Fruit fly (Drosophila melanogaster) whole organism, embryonic: ENCODE measurements around the gene RpL10Ab.

Experiments
- Ada2b ChIP-seq: fragments of 200-800 bp; sonication (Bioruptor generic); IDR thresholded peaks from 2 replicates; pipeline ENCODE4 v1.3.6; 2022; ENCODE audit warnings: missing biosample characterization, missing genetic modification characterization
- Atf-2 ChIP-seq: fragments of 200-800 bp; sonication (Bioruptor generic); optimal IDR thresholded peaks from 2 replicates; lab custom pipeline; 2016; ENCODE audit warnings: missing biosample characterization, missing genetic modification characterization
- Blimp-1 ChIP-seq: fragments of 200-800 bp; sonication (Bioruptor generic); optimal IDR thresholded peaks from 3 replicates; lab custom pipeline; 2018; ENCODE audit warnings: missing biosample characterization, missing genetic modification characterization, mild to moderate bottlenecking, moderate library complexity, missing genetic modification reagents
- CG11398 ChIP-seq: fragments of 200-800 bp; sonication (Bioruptor generic); optimal IDR thresholded peaks from 2 replicates; lab custom pipeline; 2016; ENCODE audit warnings: missing biosample characterization, missing genetic modification characterization
- CG11456 ChIP-seq: fragments of 200-800 bp; sonication (Bioruptor generic); IDR thresholded peaks from 3 replicates; pipeline ENCODE4 v1.3.6; 2022; ENCODE audit warnings: missing biosample characterization, missing genetic modification characterization
- CG12659 ChIP-seq: fragments of 200-800 bp; sonication (Bioruptor generic); optimal IDR thresholded peaks from 3 replicates; lab custom pipeline; 2017; ENCODE audit warnings: mild to moderate bottlenecking, missing biosample characterization, missing genetic modification reagents, missing genetic modification characterization
- CG12744 ChIP-seq: fragments of 200-800 bp; sonication (Bioruptor generic); optimal IDR thresholded peaks from 2 replicates; lab custom pipeline; 2016; ENCODE audit warnings: missing biosample characterization, missing genetic modification characterization
- CG13424 ChIP-seq: fragments of 200-800 bp; sonication (Bioruptor generic); optimal IDR thresholded peaks from 2 replicates; lab custom pipeline; 2019; ENCODE audit warnings: missing biosample characterization, mild to moderate bottlenecking, missing genetic modification characterization, moderate library complexity
- CG15514 ChIP-seq: fragments of 200-800 bp; sonication (Bioruptor generic); optimal IDR thresholded peaks from 3 replicates; lab custom pipeline; 2017; ENCODE audit warnings: missing biosample characterization, missing genetic modification characterization, mild to moderate bottlenecking, moderate library complexity, missing genetic modification reagents
- CG17361 ChIP-seq: fragments of 200-800 bp; sonication (Bioruptor generic); IDR thresholded peaks from 3 replicates; pipeline ENCODE4 v1.3.6; 2022; ENCODE audit warnings: missing biosample characterization, missing genetic modification characterization
- CG18619 ChIP-seq: fragments of 200-800 bp; sonication (Bioruptor generic); optimal IDR thresholded peaks from 3 replicates; lab custom pipeline; 2017; ENCODE audit warnings: missing biosample characterization, mild to moderate bottlenecking, missing genetic modification characterization
- CG2199 ChIP-seq: fragments of 200-800 bp; sonication (Bioruptor generic); IDR thresholded peaks from 3 replicates; pipeline ENCODE4 v1.3.6; 2022; ENCODE audit warnings: missing biosample characterization, missing genetic modification characterization
- CG2678 ChIP-seq: fragments of 200-800 bp; sonication (Bioruptor generic); optimal IDR thresholded peaks from 3 replicates; lab custom pipeline; 2019; ENCODE audit warnings: missing biosample characterization, mild to moderate bottlenecking, missing genetic modification characterization, moderate library complexity
- CG34224 ChIP-seq: fragments of 200-800 bp; sonication (Bioruptor generic); IDR thresholded peaks from 3 replicates; pipeline ENCODE4 v1.3.6; 2022; ENCODE audit warnings: missing biosample characterization, missing genetic modification characterization; ENCODE audit not compliant: partially characterized antibody
- CG4707 ChIP-seq: fragments of 200-800 bp; sonication (Bioruptor generic); optimal IDR thresholded peaks from 2 replicates; lab custom pipeline; 2018; ENCODE audit warnings: missing biosample characterization, mild to moderate bottlenecking, missing genetic modification characterization, moderate library complexity
- CG5245 ChIP-seq: fragments of 200-800 bp; sonication (Bioruptor generic); optimal IDR thresholded peaks from 3 replicates; lab custom pipeline; 2016; ENCODE audit warnings: missing biosample characterization, missing genetic modification characterization
- CG6175 ChIP-seq: fragments of 200-800 bp; sonication (Bioruptor generic); IDR thresholded peaks from 3 replicates; pipeline ENCODE4 v1.3.6; 2022; ENCODE audit warnings: missing biosample characterization, missing genetic modification characterization
- CG6272 ChIP-seq: fragments of 200-800 bp; sonication (Bioruptor generic); IDR thresholded peaks from 2 replicates; pipeline ENCODE4 v1.3.6; 2022; ENCODE audit warnings: missing biosample characterization, missing genetic modification characterization
- CG6791 ChIP-seq: fragments of 200-800 bp; sonication (Bioruptor generic); IDR thresholded peaks from 3 replicates; pipeline ENCODE4 v1.3.6; 2022; ENCODE audit warnings: missing biosample characterization, missing genetic modification characterization; ENCODE audit not compliant: partially characterized antibody
- CG8765 ChIP-seq: fragments of 200-800 bp; sonication (Bioruptor generic); IDR thresholded peaks from 2 replicates; pipeline ENCODE4 v1.3.6; 2022; ENCODE audit warnings: missing biosample characterization, missing genetic modification characterization
- CG8924 ChIP-seq: fragments of 200-800 bp; optimal IDR thresholded peaks from 3 replicates; lab custom pipeline; 2019; ENCODE audit warnings: missing biosample characterization, mild to moderate bottlenecking, missing genetic modification characterization, moderate library complexity
- CoRest ChIP-seq: fragments of 200-800 bp; sonication (Bioruptor generic); optimal IDR thresholded peaks from 3 replicates; lab custom pipeline; 2018; ENCODE audit warnings: missing biosample characterization, mild to moderate bottlenecking, missing genetic modification characterization, moderate library complexity
- Dek ChIP-seq: fragments of 200-800 bp; sonication (Bioruptor generic); optimal IDR thresholded peaks from 3 replicates; lab custom pipeline; 2019; ENCODE audit warnings: missing biosample characterization, mild to moderate bottlenecking, missing genetic modification characterization, moderate library complexity
- ERR ChIP-seq: fragments of 200-800 bp; sonication (Bioruptor generic); optimal IDR thresholded peaks from 2 replicates; lab custom pipeline; 2016; ENCODE audit warnings: missing biosample characterization, missing genetic modification characterization
- Fer1 ChIP-seq: fragments of 200-800 bp; sonication (Bioruptor generic); optimal IDR thresholded peaks from 2 replicates; lab custom pipeline; 2017; ENCODE audit warnings: missing biosample characterization, mild to moderate bottlenecking, missing genetic modification characterization
- H15 ChIP-seq: fragments of 200-800 bp; sonication (Bioruptor generic); IDR thresholded peaks from 3 replicates; pipeline ENCODE4 v1.3.6; 2022; ENCODE audit warnings: missing biosample characterization, missing genetic modification characterization
- HLH3B ChIP-seq: fragments of 200-800 bp; sonication (Bioruptor generic); IDR thresholded peaks from 2 replicates; pipeline ENCODE4 v1.3.6; 2022; ENCODE audit warnings: missing biosample characterization, missing genetic modification characterization
- HLH4C ChIP-seq: fragments of 200-800 bp; sonication (Bioruptor generic); IDR thresholded peaks from 3 replicates; pipeline ENCODE4 v1.3.6; 2022; ENCODE audit warnings: missing biosample characterization, missing genetic modification characterization; ENCODE audit not compliant: partially characterized antibody
- Hand ChIP-seq: fragments of 200-800 bp; sonication (Bioruptor generic); optimal IDR thresholded peaks from 2 replicates; lab custom pipeline; 2017; ENCODE audit warnings: mild to moderate bottlenecking, missing biosample characterization, missing genetic modification reagents, missing genetic modification characterization
- Hey ChIP-seq: fragments of 200-800 bp; sonication (Bioruptor generic); optimal IDR thresholded peaks from 3 replicates; lab custom pipeline; 2018; ENCODE audit warnings: missing biosample characterization, mild to moderate bottlenecking, missing genetic modification characterization
- Hr51 ChIP-seq, 2 experiments: fragments of 200-800 bp; sonication (Bioruptor generic); optimal IDR thresholded peaks; 2 replicates in 1 of 2; 3 replicates in 1 of 2; lab custom pipeline; 2016 to 2018; ENCODE audit warnings: missing biosample characterization in 2 of 2, missing genetic modification characterization in 2 of 2, mild to moderate bottlenecking in 1 of 2, moderate library complexity in 1 of 2
- Med ChIP-seq: fragments of 200-800 bp; sonication (Bioruptor generic); peaks from one replicate; lab custom pipeline; 2016; ENCODE audit warnings: missing biosample characterization, missing genetic modification characterization, mild to moderate bottlenecking, inconsistent platforms, moderate library complexity
- Optix ChIP-seq: fragments of 200-800 bp; sonication (Bioruptor generic); IDR thresholded peaks from 3 replicates; pipeline ENCODE4 v1.3.6; 2022; ENCODE audit warnings: missing biosample characterization, missing genetic modification characterization
- TFAM ChIP-seq: fragments of 200-800 bp; sonication (Bioruptor generic); optimal IDR thresholded peaks from 2 replicates; lab custom pipeline; 2017; ENCODE audit warnings: missing biosample characterization, missing genetic modification characterization, inconsistent platforms
- abd-A ChIP-seq: fragments of 200-800 bp; sonication (Bioruptor generic); optimal IDR thresholded peaks from 3 replicates; lab custom pipeline; 2019; ENCODE audit warnings: missing biosample characterization, mild to moderate bottlenecking, missing genetic modification characterization, moderate library complexity
- ap ChIP-seq: fragments of 200-800 bp; sonication (Bioruptor generic); IDR thresholded peaks from 2 replicates; pipeline ENCODE4 v1.3.6; 2022; ENCODE audit warnings: missing biosample characterization, missing genetic modification characterization
- ci ChIP-seq: fragments of 200-800 bp; sonication (Bioruptor generic); IDR thresholded peaks from 3 replicates; pipeline ENCODE4 v1.3.6; 2022; ENCODE audit warnings: missing biosample characterization, missing genetic modification characterization
- dmrt99B ChIP-seq: fragments of 200-800 bp; sonication (Bioruptor generic); optimal IDR thresholded peaks from 2 replicates; lab custom pipeline; 2018; ENCODE audit warnings: missing biosample characterization, mild to moderate bottlenecking, missing genetic modification characterization, moderate library complexity
- grn ChIP-seq: fragments of 200-800 bp; sonication (Bioruptor generic); optimal IDR thresholded peaks from 3 replicates; lab custom pipeline; 2017; ENCODE audit warnings: missing biosample characterization, missing genetic modification characterization
- hb ChIP-seq: fragments of 200-800 bp; sonication (Bioruptor generic); IDR thresholded peaks from 3 replicates; pipeline ENCODE4 v1.3.6; 2022; ENCODE audit warnings: missing biosample characterization, missing genetic modification characterization; ENCODE audit not compliant: partially characterized antibody
- klu ChIP-seq: fragments of 200-800 bp; sonication (Bioruptor generic); IDR thresholded peaks from 2 replicates; pipeline ENCODE4 v1.3.6; 2022; ENCODE audit warnings: missing biosample characterization, missing genetic modification characterization
- kni ChIP-seq: fragments of 200-800 bp; sonication (Bioruptor generic); optimal IDR thresholded peaks from 3 replicates; lab custom pipeline; 2017; ENCODE audit warnings: mild to moderate bottlenecking, missing biosample characterization, missing genetic modification reagents, missing genetic modification characterization
- lab ChIP-seq: fragments of 200-800 bp; sonication (Bioruptor generic); optimal IDR thresholded peaks from 3 replicates; lab custom pipeline; 2017; ENCODE audit warnings: missing biosample characterization, missing genetic modification characterization, mild to moderate bottlenecking, moderate library complexity, missing genetic modification reagents
- lmd ChIP-seq: fragments of 200-800 bp; sonication (Bioruptor generic); IDR thresholded peaks from 2 replicates; pipeline ENCODE4 v1.3.6; 2022; ENCODE audit warnings: missing biosample characterization, missing genetic modification characterization
- nau ChIP-seq: fragments of 200-800 bp; sonication (Bioruptor generic); optimal IDR thresholded peaks from 3 replicates; lab custom pipeline; 2017; ENCODE audit warnings: missing biosample characterization, mild to moderate bottlenecking, missing genetic modification characterization, missing genetic modification reagents
- prd ChIP-seq, 3 experiments: fragments of >200 bp in 2 of 3; fragments of 200-800 bp in 1 of 3; sonication (Bioruptor generic) in 1 of 3; optimal IDR thresholded peaks in 2 of 3; IDR thresholded peaks in 1 of 3; 2 replicates in 2 of 3; 3 replicates in 1 of 3; pipeline versions ENCODE4 v1.3.6 to Lab custom; 2017 to 2022; ENCODE audit warnings: missing biosample characterization in 1 of 3, missing genetic modification characterization in 1 of 3
- pum ChIP-seq: fragments of 200-800 bp; sonication (Bioruptor generic); optimal IDR thresholded peaks from 2 replicates; lab custom pipeline; 2016; ENCODE audit warnings: missing biosample characterization, missing genetic modification characterization
- repo ChIP-seq: fragments of 200-800 bp; sonication (Bioruptor generic); optimal IDR thresholded peaks from 2 replicates; lab custom pipeline; 2016; ENCODE audit warnings: missing biosample characterization, missing genetic modification characterization
- salm ChIP-seq: fragments of 200-800 bp; sonication (Bioruptor generic); optimal IDR thresholded peaks from 2 replicates; lab custom pipeline; 2018; ENCODE audit warnings: missing biosample characterization, mild to moderate bottlenecking, missing genetic modification characterization
- slp2 ChIP-seq: fragments of 200-800 bp; sonication (Bioruptor generic); optimal IDR thresholded peaks from 2 replicates; lab custom pipeline; 2016; ENCODE audit warnings: missing biosample characterization, missing genetic modification characterization

Gene RpL10Ab

dm6 chr3L:11863587-11863986 lies 40.9 kb downstream of the RpL10Ab start (continued):
- TF ChIP-seq Hand (peak; percentile 17), lmd (0 out of 2 replicates have a peak, but pooled peaks have one; percentile 11), CG6175 (GFP tag; lab: Robert Waterston, UW) (no peak), CG2678 (tag; lab: Kevin White, UChicago) (peak; percentile 62), HLH4C (GFP tag; lab: Robert Waterston, UW) (no peak), CG11398 (GFP tag; lab: Kevin White, UChicago) (no peak), Atf-2 (GFP tag; lab: Kevin White, UChicago) (no peak), salm (tag; lab: Kevin White, UChicago) (no peak), prd (optimal IDR thresholded peaks at IDR 0.05; lab: Kevin White, UChicago) (no peak), prd (GFP tag; IDR thresholded peaks at IDR 0.05; lab: Robert Waterston, UW) (no peak), CG5245 (GFP tag; lab: Kevin White, UChicago) (no peak), HLH3B (no peak), pum (GFP tag; lab: Kevin White, UChicago) (no peak), Hr51 (GFP tag; optimal IDR thresholded peaks at IDR 0.05; lab: Kevin White, UChicago) (peak in 1 of 2 experiments; percentile 47), dmrt99B (peak; percentile 47), repo (GFP tag; lab: Kevin White, UChicago) (no peak), slp2 (GFP tag; lab: Kevin White, UChicago) (no peak), CG8924 (tag; lab: Kevin White, UChicago) (peak; percentile 39), CG15514 (GFP tag; lab: Kevin White, UChicago) (no peak), Blimp-1 (GFP tag; lab: Kevin White, UChicago) (peak; percentile 13), Optix (GFP tag; lab: Robert Waterston, UW) (no peak), hb (no peak), Fer1 (GFP tag; lab: Kevin White, UChicago) (peak; percentile 61), kni (no peak), Hey (tag; lab: Kevin White, UChicago) (no peak), CG17361 (GFP tag; lab: Robert Waterston, UW) (peak; percentile 52; the same call in 1 of the 3 replicates), CG12659 (GFP tag; lab: Kevin White, UChicago) (peak; percentile 13), TFAM (no peak), CG8765 (GFP tag; lab: Robert Waterston, UW) (no peak), CG11456 (GFP tag; lab: Robert Waterston, UW) (no peak), CG13424 (tag; lab: Kevin White, UChicago) (peak; percentile 50), lab (GFP tag; lab: Kevin White, UChicago) (peak; percentile 53), CG34224 (no peak), grn (GFP tag; lab: Kevin White, UChicago) (no peak), CoRest (tag; lab: Kevin White, UChicago) (peak; percentile 19), CG4707 (GFP tag; lab: Kevin White, UChicago) (no peak), CG2199 (GFP tag; lab: Robert Waterston, UW) (no peak), ap (GFP tag; lab: Robert Waterston, UW) (no peak), CG6272 (GFP tag; lab: Robert Waterston, UW) (no peak), Dek (tag; lab: Kevin White, UChicago) (peak; percentile 2), H15 (no peak), Ada2b (GFP tag; lab: Robert Waterston, UW) (no peak), CG6791 (GFP tag; lab: Robert Waterston, UW) (no peak), abd-A (tag; lab: Kevin White, UChicago) (no peak), ERR (GFP tag; lab: Kevin White, UChicago) (no peak), CG12744 (GFP tag; lab: Kevin White, UChicago) (no peak), CG18619 (GFP tag; lab: Kevin White, UChicago) (peak; percentile 32), Med (GFP tag; lab: Kevin White, UChicago) (no peak), nau (GFP tag; lab: Kevin White, UChicago) (no peak), klu (no peak), ci (no peak)
